Fruit fly (Drosophila melanogaster): Measurements from ENCODE around the gene CG13994.

CG13994 gene

DNA sequence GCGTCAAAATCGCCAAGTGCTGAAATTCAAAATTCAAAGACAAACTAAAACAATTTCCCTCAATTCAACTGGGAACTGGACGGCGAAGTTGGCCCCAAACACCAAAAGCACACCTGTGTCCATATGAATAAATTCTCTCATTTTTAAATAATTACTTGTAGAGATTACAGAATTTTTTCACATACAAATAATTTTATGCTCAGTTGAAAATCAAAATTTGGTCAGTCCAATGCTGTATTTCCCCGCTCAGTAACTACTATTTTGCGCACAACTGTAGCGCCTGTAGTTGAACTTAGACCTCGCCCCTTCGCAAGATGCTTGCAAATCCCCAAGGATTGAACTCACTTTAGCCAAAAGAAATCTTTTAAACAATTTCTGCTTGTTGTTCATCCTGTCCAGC, 34.1 kb upstream of the CG13994 start (continued):
- no peak for TF ChIP-seq repo (GFP tag; optimal IDR thresholded peaks at IDR 0.05)
- TF ChIP-seq Ada2b (GFP tag; IDR thresholded peaks at IDR 0.05): peak; percentile 34
- TF ChIP-seq CG7839 (tag; optimal IDR thresholded peaks at IDR 0.05): peak; percentile 27
- peak; percentile 23; the same call in 1 of the 3 replicates for TF ChIP-seq tgo (GFP tag; IDR thresholded peaks at IDR 0.05)
- TF ChIP-seq CG2120 (GFP tag; optimal IDR thresholded peaks at IDR 0.05): peak; percentile 25
- TF ChIP-seq Lpt (GFP tag; optimal IDR thresholded peaks at IDR 0.05): no peak
- 0 out of 2 replicates have a peak, but pooled peaks have one; percentile 35 for TF ChIP-seq slbo (GFP tag; IDR thresholded peaks at IDR 0.05)
- no peak for TF ChIP-seq org-1 (GFP tag; optimal IDR thresholded peaks at IDR 0.05)
- no peak for TF ChIP-seq mirr (GFP tag; optimal IDR thresholded peaks at IDR 0.05)
- 0 out of 3 replicates have a peak, but pooled peaks have one; percentile 13 for TF ChIP-seq CG2889 (GFP tag; IDR thresholded peaks at IDR 0.05)
- no peak for TF ChIP-seq CG34376 (GFP tag; optimal IDR thresholded peaks at IDR 0.05)
- TF ChIP-seq CG8944 (GFP tag; optimal IDR thresholded peaks at IDR 0.05): peak; percentile 9
- peak; percentile 73 for TF ChIP-seq ci (GFP tag; IDR thresholded peaks at IDR 0.05)
- peak; percentile 38 for TF ChIP-seq CG1603 (tag; optimal IDR thresholded peaks at IDR 0.05)
- TF ChIP-seq az2 (GFP tag; optimal IDR thresholded peaks at IDR 0.05): peak; percentile 6
- 0 out of 2 replicates have a peak, but pooled peaks have one; percentile 9 for TF ChIP-seq Drgx (GFP tag; IDR thresholded peaks at IDR 0.05)
- no peak for TF ChIP-seq CG32532 (GFP tag; IDR thresholded peaks at IDR 0.05)
- TF ChIP-seq hkb (optimal IDR thresholded peaks at IDR 0.05): no peak
- TF ChIP-seq hkb (GFP tag; IDR thresholded peaks at IDR 0.05): peak; percentile 61; the same call in 1 of the 2 replicates
- peak; percentile 8 for TF ChIP-seq CG18599 (GFP tag; optimal IDR thresholded peaks at IDR 0.05)
- peak; percentile 32; the same call in 1 of the 2 replicates for TF ChIP-seq CG10366 (GFP tag; IDR thresholded peaks at IDR 0.05)
- TF ChIP-seq CG12391 (tag; optimal IDR thresholded peaks at IDR 0.05): peak; percentile 23
- TF ChIP-seq Hmr (GFP tag; optimal IDR thresholded peaks at IDR 0.05): peak; percentile 12
- TF ChIP-seq CG30403 (GFP tag; optimal IDR thresholded peaks at IDR 0.05): peak; percentile 5
- peak; percentile 10 for TF ChIP-seq unpg (GFP tag; optimal IDR thresholded peaks at IDR 0.05)
- 0 out of 3 replicates have a peak, but pooled peaks have one; percentile 7 for TF ChIP-seq Optix (GFP tag; IDR thresholded peaks at IDR 0.05)
- TF ChIP-seq dimm (GFP tag; IDR thresholded peaks at IDR 0.05): 0 out of 2 replicates have a peak, but pooled peaks have one; percentile 35
- peak; percentile 43; the same call in 1 of the 2 replicates for TF ChIP-seq Ptx1 (GFP tag; IDR thresholded peaks at IDR 0.05)
- peak; percentile 61 for TF ChIP-seq row (GFP tag; IDR thresholded peaks at IDR 0.05)
- no peak for TF ChIP-seq Poxn (GFP tag; IDR thresholded peaks at IDR 0.05)
- peak; percentile 83 for TF ChIP-seq Ets65A (GFP tag)
- TF ChIP-seq CG11398 (GFP tag; optimal IDR thresholded peaks at IDR 0.05): no peak
- TF ChIP-seq sens (GFP tag): peak; percentile 79
- 0 out of 2 replicates have a peak, but pooled peaks have one; percentile 15 for TF ChIP-seq CG4730 (GFP tag; IDR thresholded peaks at IDR 0.05)
- no peak for TF ChIP-seq lov (optimal IDR thresholded peaks at IDR 0.05)
- no peak for TF ChIP-seq lov (GFP tag; IDR thresholded peaks at IDR 0.05)
- TF ChIP-seq CG11696 (GFP tag; IDR thresholded peaks at IDR 0.05): 0 out of 2 replicates have a peak, but pooled peaks have one; percentile 34
- TF ChIP-seq tap (tag; optimal IDR thresholded peaks at IDR 0.05): no peak
- peak; percentile 33 for TF ChIP-seq ATbp (GFP tag; optimal IDR thresholded peaks at IDR 0.05)
- peak in 1 of 2 experiments; percentile 7 for TF ChIP-seq Hr51 (GFP tag; optimal IDR thresholded peaks at IDR 0.05)
- 0 out of 2 replicates have a peak, but pooled peaks have one; percentile 10 for TF ChIP-seq CG4404 (GFP tag; IDR thresholded peaks at IDR 0.05)
- peak; percentile 49 for TF ChIP-seq sisA (GFP tag; IDR thresholded peaks at IDR 0.05)
- peak; percentile 34; the same call in 1 of the 2 replicates for TF ChIP-seq esg (GFP tag; conservative IDR thresholded peaks at IDR 0.05)
- TF ChIP-seq al (GFP tag; IDR thresholded peaks at IDR 0.05): no peak
- peak; percentile 42; the same call in 1 of the 2 replicates for TF ChIP-seq lmd (GFP tag; IDR thresholded peaks at IDR 0.05)
- TF ChIP-seq cato (GFP tag; optimal IDR thresholded peaks at IDR 0.05; ENCODE audit: borderline replicate concordance): no peak
- peak in 1 of 2 experiments; percentile 36 for TF ChIP-seq bsh (GFP tag; optimal IDR thresholded peaks at IDR 0.05)
- 0 out of 3 replicates have a peak, but pooled peaks have one; percentile 7 for TF ChIP-seq otp (GFP tag; IDR thresholded peaks at IDR 0.05)
- TF ChIP-seq tio (GFP tag; optimal IDR thresholded peaks at IDR 0.05): no peak
- peak; percentile 6 for TF ChIP-seq ind (GFP tag; optimal IDR thresholded peaks at IDR 0.05)
- TF ChIP-seq chif (GFP tag; optimal IDR thresholded peaks at IDR 0.05): peak in 1 of 2 experiments; percentile 4

All from whole organism, embryonic.